Worm (Caenorhabditis elegans) whole organism, L1 larva: Measurements from ENCODE around the gene gmap-2.
A peak's percentile ranks its signal among the peaks of the same experiment; 100 is the strongest.

ENCODE experiments used
- C04F5.9 ChIP-seq: sonication (generic microtip); optimal IDR thresholded peaks from 2 replicates; lab custom pipeline; 2016; ENCODE audit warnings: missing genetic modification characterization, missing compliant biosample characterization
- C16A3.4 ChIP-seq: fragments of 150-350 bp; optimal IDR thresholded peaks from 2 replicates; lab custom pipeline; 2014; ENCODE audit warnings: missing biosample characterization, missing genetic modification characterization
- C34B4.2 ChIP-seq: sonication (generic microtip); optimal IDR thresholded peaks from 2 replicates; lab custom pipeline; 2017; ENCODE audit warnings: mild to moderate bottlenecking, missing genetic modification characterization, missing compliant biosample characterization
- F16B12.6 ChIP-seq: fragments of 150-350 bp; optimal IDR thresholded peaks from 2 replicates; lab custom pipeline; 2014; ENCODE audit warnings: missing biosample characterization, missing genetic modification characterization
- alr-1 ChIP-seq: fragments of 200-800 bp; sonication (Bioruptor generic); optimal IDR thresholded peaks from 2 replicates; lab custom pipeline; 2018; ENCODE audit warnings: borderline replicate concordance, mild to moderate bottlenecking, missing genetic modification characterization, missing compliant biosample characterization
- ama-1 ChIP-seq: fragments of 150-350 bp; optimal IDR thresholded peaks from 2 replicates; lab custom pipeline; 2014
- blmp-1 ChIP-seq: fragments of 150-350 bp; optimal IDR thresholded peaks from 2 replicates; lab custom pipeline; 2014; ENCODE audit warnings: missing biosample characterization, missing genetic modification characterization
- ceh-63 ChIP-seq: fragments of 200-800 bp; sonication (Bioruptor generic); optimal IDR thresholded peaks from 2 replicates; lab custom pipeline; 2018; ENCODE audit warnings: mild to moderate bottlenecking, missing genetic modification characterization, missing compliant biosample characterization
- ceh-8 ChIP-seq: fragments of 200-800 bp; sonication (Bioruptor generic); optimal IDR thresholded peaks from 2 replicates; lab custom pipeline; 2018; ENCODE audit warnings: mild to moderate bottlenecking, missing genetic modification characterization, moderate library complexity, missing compliant biosample characterization
- ceh-82 ChIP-seq, 3 experiments: fragments of 150-350 bp in 1 of 3; sonication (generic microtip) in 2 of 3; optimal IDR thresholded peaks; 2 replicates each; lab custom pipeline; 2014 to 2017; ENCODE audit warnings: missing biosample characterization in 3 of 3, missing genetic modification characterization in 3 of 3
- ceh-88 ChIP-seq: fragments of 200-800 bp; sonication (Bioruptor generic); IDR thresholded peaks from 2 replicates; pipeline ENCODE4 v1.3.6; 2022; ENCODE audit warnings: missing genetic modification characterization, missing compliant biosample characterization
- ceh-90 ChIP-seq: sonication (generic microtip); optimal IDR thresholded peaks from 2 replicates; lab custom pipeline; 2016; ENCODE audit warnings: missing genetic modification characterization, missing compliant biosample characterization
- dpl-1 ChIP-seq, 3 experiments: fragments of 150-350 bp in 2 of 3; sonication (generic microtip) in 1 of 3; optimal IDR thresholded peaks; 2 replicates each; lab custom pipeline; 2014 to 2017; ENCODE audit warnings: missing biosample characterization in 3 of 3, missing genetic modification characterization in 3 of 3, missing genetic modification reagents in 3 of 3
- dsc-1 ChIP-seq: sonication (generic microtip); optimal IDR thresholded peaks from 2 replicates; lab custom pipeline; 2016; ENCODE audit warnings: mild to moderate bottlenecking, missing genetic modification characterization, missing compliant biosample characterization
- efl-1 ChIP-seq, 4 experiments: fragments of 150-350 bp; optimal IDR thresholded peaks in 3 of 4; peaks in 1 of 4; 1 replicate in 1 of 4; 2 replicates in 3 of 4; lab custom pipeline; 2014; ENCODE audit warnings: missing biosample characterization in 2 of 4, missing genetic modification characterization in 2 of 4, missing genetic modification reagents in 2 of 4
- egl-27 ChIP-seq, 2 experiments: fragments of 150-350 bp in 1 of 2; sonication (generic microtip); optimal IDR thresholded peaks; 3 replicates each; lab custom pipeline; 2017 to 2018; ENCODE audit warnings: missing biosample characterization in 2 of 2, missing genetic modification characterization in 2 of 2, missing genetic modification reagents in 2 of 2
- elt-3 ChIP-seq, 6 experiments: fragments of 150-350 bp in 1 of 6; sonication (generic microtip); optimal IDR thresholded peaks; 2 replicates each; lab custom pipeline; 2017 to 2018; ENCODE audit warnings: missing biosample characterization in 6 of 6, missing genetic modification characterization in 6 of 6, inconsistent platforms in 1 of 6
- ets-5 ChIP-seq: fragments of 200-800 bp; sonication (Bioruptor generic); IDR thresholded peaks from 2 replicates; pipeline ENCODE4 v1.3.6; 2022; ENCODE audit warnings: missing genetic modification characterization, missing compliant biosample characterization
- fkh-10 ChIP-seq: sonication (generic microtip); optimal IDR thresholded peaks from 2 replicates; lab custom pipeline; 2017; ENCODE audit warnings: missing biosample characterization, missing genetic modification reagents, missing genetic modification characterization
- fos-1 ChIP-seq: fragments of 150-350 bp; optimal IDR thresholded peaks from 2 replicates; lab custom pipeline; 2014; ENCODE audit warnings: missing biosample characterization, missing genetic modification characterization
- grh-1 ChIP-seq: fragments of 200-800 bp; sonication (Bioruptor generic); IDR thresholded peaks from 2 replicates; pipeline ENCODE4 v1.3.6; 2022; ENCODE audit warnings: missing genetic modification reagents, missing genetic modification characterization, missing compliant biosample characterization
- hlh-17 ChIP-seq: fragments of 200-800 bp; sonication (Bioruptor generic); optimal IDR thresholded peaks from 2 replicates; lab custom pipeline; 2018; ENCODE audit warnings: missing genetic modification characterization, mild to moderate bottlenecking, missing compliant biosample characterization, moderate library complexity, borderline replicate concordance
- hlh-4 ChIP-seq: sonication (generic microtip); optimal IDR thresholded peaks from 2 replicates; lab custom pipeline; 2016; ENCODE audit warnings: mild to moderate bottlenecking, missing genetic modification characterization, missing compliant biosample characterization
- hpl-2 ChIP-seq: fragments of 150-350 bp; optimal IDR thresholded peaks from 2 replicates; lab custom pipeline; 2014; ENCODE audit warnings: missing biosample characterization, missing genetic modification reagents, missing genetic modification characterization
- irx-1 ChIP-seq: sonication (generic microtip); optimal IDR thresholded peaks from 2 replicates; lab custom pipeline; 2016; ENCODE audit warnings: missing genetic modification characterization, missing compliant biosample characterization
- isw-1 ChIP-seq: fragments of 200-800 bp; sonication (Bioruptor generic); IDR thresholded peaks from 2 replicates; pipeline ENCODE4 v1.3.6; 2022; ENCODE audit warnings: missing genetic modification characterization, missing compliant biosample characterization
- lin-13 ChIP-seq: fragments of 150-350 bp; optimal IDR thresholded peaks from 2 replicates; lab custom pipeline; 2014; ENCODE audit warnings: missing biosample characterization, missing genetic modification reagents, missing genetic modification characterization
- lin-14 ChIP-seq: fragments of 200-800 bp; sonication (Bioruptor generic); optimal IDR thresholded peaks from 2 replicates; lab custom pipeline; 2018; ENCODE audit warnings: mild to moderate bottlenecking, missing genetic modification characterization, moderate library complexity, missing compliant biosample characterization
- lin-35 ChIP-seq, 2 experiments: fragments of 150-350 bp; optimal IDR thresholded peaks; 2 replicates each; lab custom pipeline; 2014; ENCODE audit warnings: missing biosample characterization in 2 of 2, missing genetic modification characterization in 2 of 2, missing genetic modification reagents in 2 of 2
- lir-3 ChIP-seq: sonication (generic microtip); optimal IDR thresholded peaks from 2 replicates; lab custom pipeline; 2016; ENCODE audit warnings: mild to moderate bottlenecking, missing genetic modification characterization, moderate library complexity, missing compliant biosample characterization; ENCODE audit not compliant: poor library complexity
- mab-9 ChIP-seq: fragments of 200-800 bp; sonication (Bioruptor generic); IDR thresholded peaks from 2 replicates; pipeline ENCODE4 v1.3.6; 2022; ENCODE audit warnings: missing genetic modification reagents, missing genetic modification characterization, missing compliant biosample characterization
- mdl-1 ChIP-seq, 2 experiments: fragments of 150-350 bp; optimal IDR thresholded peaks; 2 replicates each; lab custom pipeline; 2014 to 2017; ENCODE audit warnings: missing biosample characterization in 2 of 2, missing genetic modification characterization in 2 of 2, inconsistent platforms in 1 of 2
- nhr-11 ChIP-seq: fragments of 150-350 bp; optimal IDR thresholded peaks from 2 replicates; lab custom pipeline; 2014; ENCODE audit warnings: missing biosample characterization, missing genetic modification characterization
- nhr-20 ChIP-seq: sonication (generic microtip); optimal IDR thresholded peaks from 2 replicates; lab custom pipeline; 2016; ENCODE audit warnings: mild to moderate bottlenecking, missing genetic modification characterization, missing compliant biosample characterization
- nhr-28 ChIP-seq: fragments of 150-350 bp; optimal IDR thresholded peaks from 2 replicates; lab custom pipeline; 2014; ENCODE audit warnings: missing biosample characterization, missing genetic modification characterization
- nhr-71 ChIP-seq: sonication (generic microtip); optimal IDR thresholded peaks from 2 replicates; lab custom pipeline; 2016; ENCODE audit warnings: mild to moderate bottlenecking, missing genetic modification characterization, moderate library complexity, missing compliant biosample characterization
- nhr-77 ChIP-seq: fragments of 150-350 bp; optimal IDR thresholded peaks from 2 replicates; lab custom pipeline; 2014; ENCODE audit warnings: missing biosample characterization, missing genetic modification characterization
- nhr-84 ChIP-seq: sonication (generic microtip); optimal IDR thresholded peaks from 2 replicates; lab custom pipeline; 2017; ENCODE audit warnings: missing biosample characterization, missing genetic modification characterization
- nhr-85 ChIP-seq: sonication (generic microtip); peaks from one replicate; lab custom pipeline; 2016; ENCODE audit warnings: missing genetic modification characterization, inconsistent platforms, missing compliant biosample characterization
- pag-3 ChIP-seq: sonication (generic microtip); optimal IDR thresholded peaks from 2 replicates; lab custom pipeline; 2017; ENCODE audit warnings: missing genetic modification characterization, mild to moderate bottlenecking, missing compliant biosample characterization, antibody characterized with exemption, borderline replicate concordance; ENCODE audit not compliant: insufficient read depth
- pax-3 ChIP-seq: fragments of 200-800 bp; sonication (Bioruptor generic); optimal IDR thresholded peaks from 2 replicates; lab custom pipeline; 2018; ENCODE audit warnings: mild to moderate bottlenecking, missing genetic modification characterization, moderate library complexity, missing compliant biosample characterization
- pqm-1 ChIP-seq: sonication (generic microtip); optimal IDR thresholded peaks from 3 replicates; lab custom pipeline; 2017; ENCODE audit warnings: missing biosample characterization, missing genetic modification characterization
- snpc-4 ChIP-seq: fragments of 150-350 bp; optimal IDR thresholded peaks from 2 replicates; lab custom pipeline; 2014; ENCODE audit warnings: missing biosample characterization, missing genetic modification characterization
- snu-23 ChIP-seq: sonication (generic microtip); optimal IDR thresholded peaks from 2 replicates; lab custom pipeline; 2016; ENCODE audit warnings: missing genetic modification characterization, missing compliant biosample characterization
- sox-4 ChIP-seq: sonication (generic microtip); optimal IDR thresholded peaks from 2 replicates; lab custom pipeline; 2016; ENCODE audit warnings: missing genetic modification characterization, missing compliant biosample characterization
- swsn-7 ChIP-seq: sonication (generic microtip); optimal IDR thresholded peaks from 2 replicates; lab custom pipeline; 2016; ENCODE audit warnings: missing genetic modification characterization, missing compliant biosample characterization
- tbx-2 ChIP-seq: sonication (generic microtip); optimal IDR thresholded peaks from 2 replicates; lab custom pipeline; 2016; ENCODE audit warnings: missing genetic modification characterization, missing compliant biosample characterization
- tlp-1 ChIP-seq: fragments of 150-350 bp; optimal IDR thresholded peaks from 2 replicates; lab custom pipeline; 2014; ENCODE audit warnings: missing biosample characterization, missing genetic modification characterization
- unc-130 ChIP-seq: fragments of 150-350 bp; optimal IDR thresholded peaks from 2 replicates; lab custom pipeline; 2017; ENCODE audit warnings: missing biosample characterization, missing genetic modification characterization, inconsistent platforms
- unc-30 ChIP-seq: sonication (generic microtip); optimal IDR thresholded peaks from 2 replicates; lab custom pipeline; 2017; ENCODE audit warnings: missing biosample characterization, missing genetic modification characterization
- unc-86 ChIP-seq: sonication (generic microtip); optimal IDR thresholded peaks from 2 replicates; lab custom pipeline; 2016; ENCODE audit warnings: missing genetic modification characterization, missing compliant biosample characterization
- unc-98 ChIP-seq: fragments of 200-800 bp; sonication (Bioruptor generic); IDR thresholded peaks from 2 replicates; pipeline ENCODE4 v1.3.6; 2022; ENCODE audit warnings: missing genetic modification characterization, missing compliant biosample characterization
- zip-4 ChIP-seq: fragments of 200-800 bp; sonication (Bioruptor generic); optimal IDR thresholded peaks from 2 replicates; lab custom pipeline; 2018; ENCODE audit warnings: mild to moderate bottlenecking, missing genetic modification characterization, moderate library complexity, missing compliant biosample characterization

Gene gmap-2

DNA sequence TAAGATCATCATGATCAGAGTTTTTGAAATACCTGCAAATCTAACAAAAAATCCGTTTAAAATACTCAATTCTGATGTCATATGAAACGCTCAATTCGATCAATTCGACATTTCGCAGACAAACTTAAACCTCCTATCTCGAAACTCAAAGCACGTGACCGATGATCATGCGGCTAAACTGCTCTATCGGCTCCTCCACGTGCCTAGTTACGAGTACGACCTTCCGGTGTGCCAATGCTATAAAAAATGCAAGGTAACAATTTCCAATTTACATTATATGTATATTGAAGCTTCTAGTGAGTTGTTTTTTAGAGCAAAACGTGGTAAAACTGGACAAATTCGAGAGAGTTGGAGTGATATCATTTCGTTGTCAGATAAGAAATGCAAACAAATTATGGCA is 31.8 kb downstream of the gmap-2 start (continued):
- peak in 1 of 2 experiments; percentile 83 for TF ChIP-seq mdl-1 (tag; optimal IDR thresholded peaks at IDR 0.05; lab: Kevin White, UChicago)
- TF ChIP-seq C04F5.9 (tag; lab: Kevin White, UChicago): no peak
- TF ChIP-seq nhr-85 (tag; lab: Kevin White, UChicago): no peak
- TF ChIP-seq C34B4.2 (tag; lab: Kevin White, UChicago): no peak
- no peak for TF ChIP-seq isw-1
- TF ChIP-seq dsc-1 (tag; lab: Kevin White, UChicago): no peak
- no peak for TF ChIP-seq ceh-8 (GFP tag; lab: Kevin White, UChicago)
- no peak for TF ChIP-seq F16B12.6
- no peak for TF ChIP-seq nhr-77
- TF ChIP-seq C16A3.4 (tag; lab: Kevin White, UChicago): no peak
- TF ChIP-seq fos-1: no peak
- no peak for TF ChIP-seq ama-1 (lab: Kevin White, UChicago)
- no peak for TF ChIP-seq hlh-4 (tag; lab: Kevin White, UChicago)
- TF ChIP-seq tlp-1 (tag; lab: Kevin White, UChicago): no peak
- no peak for TF ChIP-seq unc-98
- TF ChIP-seq nhr-71 (tag; lab: Kevin White, UChicago): peak; percentile 77
- no peak for TF ChIP-seq hpl-2 (GFP tag; lab: Kevin White, UChicago)
- no peak for TF ChIP-seq unc-86 (tag; lab: Kevin White, UChicago)
- TF ChIP-seq ceh-82 (tag; optimal IDR thresholded peaks at IDR 0.05; lab: Kevin White, UChicago): no peak
- TF ChIP-seq ets-5 (GFP tag; lab: Robert Waterston, UW): no peak
- TF ChIP-seq lin-35 (GFP tag; optimal IDR thresholded peaks at IDR 0.05; lab: Kevin White, UChicago): peak; percentile 0 to 20
- no peak for TF ChIP-seq zip-4 (GFP tag; lab: Kevin White, UChicago)
- TF ChIP-seq alr-1 (tag; lab: Kevin White, UChicago): no peak
- TF ChIP-seq blmp-1 (tag; lab: Kevin White, UChicago): no peak
- TF ChIP-seq irx-1 (tag; lab: Kevin White, UChicago): no peak
- no peak for TF ChIP-seq ceh-90 (tag; lab: Kevin White, UChicago)
- no peak for TF ChIP-seq ceh-63 (GFP tag; lab: Kevin White, UChicago)
- TF ChIP-seq lin-14 (GFP tag; lab: Kevin White, UChicago): peak; percentile 65
- TF ChIP-seq lir-3 (tag; lab: Kevin White, UChicago): no peak
- peak; percentile 66 for TF ChIP-seq nhr-20
- no peak for TF ChIP-seq grh-1 (GFP tag; lab: Robert Waterston, UW)
- peak; percentile 54 for TF ChIP-seq unc-130 (tag; lab: Kevin White, UChicago)
- no peak for TF ChIP-seq lin-13 (GFP tag; lab: Kevin White, UChicago)
- TF ChIP-seq nhr-11 (tag; lab: Kevin White, UChicago): no peak
- peak; percentile 8 for TF ChIP-seq pax-3
- TF ChIP-seq snpc-4: no peak
- TF ChIP-seq snu-23: peak; percentile 42
- TF ChIP-seq pag-3 (tag; lab: Kevin White, UChicago): no peak
- TF ChIP-seq pqm-1 (tag; lab: Kevin White, UChicago): no peak
- no peak for TF ChIP-seq unc-30
- TF ChIP-seq elt-3 (tag; optimal IDR thresholded peaks at IDR 0.05; lab: Kevin White, UChicago): no peak
- no peak for TF ChIP-seq efl-1 (optimal IDR thresholded peaks at IDR 0.05; lab: Kevin White, UChicago)
- peak in 1 of 2 experiments; percentile 81 for TF ChIP-seq efl-1 (GFP tag; optimal IDR thresholded peaks at IDR 0.05 in 1 of 2; lab: Kevin White, UChicago)
- no peak for TF ChIP-seq mab-9 (GFP tag; lab: Robert Waterston, UW)
- no peak for TF ChIP-seq tbx-2
- no peak for TF ChIP-seq dpl-1 (GFP tag; optimal IDR thresholded peaks at IDR 0.05; lab: Kevin White, UChicago)
- TF ChIP-seq ceh-88 (GFP tag; lab: Robert Waterston, UW): no peak
- TF ChIP-seq egl-27 (tag; optimal IDR thresholded peaks at IDR 0.05; lab: Kevin White, UChicago): no peak
- no peak for TF ChIP-seq sox-4 (tag; lab: Kevin White, UChicago)
- TF ChIP-seq nhr-84: no peak
- TF ChIP-seq nhr-28 (tag; lab: Kevin White, UChicago): no peak
- TF ChIP-seq swsn-7 (tag; lab: Kevin White, UChicago): peak; percentile 22
- TF ChIP-seq fkh-10 (GFP tag; lab: Kevin White, UChicago): no peak
- TF ChIP-seq hlh-17 (GFP tag; lab: Kevin White, UChicago): no peak
